Worm (Caenorhabditis elegans) whole organism, L1 larva: Measurements from ENCODE around the gene F31F7.1.

Experiments
- aha-1 ChIP-seq: fragments of 150-350 bp; optimal IDR thresholded peaks from 2 replicates; lab custom pipeline; 2014; ENCODE audit warnings: missing biosample characterization, missing genetic modification characterization
- ama-1 ChIP-seq: fragments of 150-350 bp; optimal IDR thresholded peaks from 2 replicates; lab custom pipeline; 2014
- blmp-1 ChIP-seq: fragments of 150-350 bp; optimal IDR thresholded peaks from 2 replicates; lab custom pipeline; 2014; ENCODE audit warnings: missing biosample characterization, missing genetic modification characterization
- ceh-88 ChIP-seq: fragments of 200-800 bp; sonication (Bioruptor generic); IDR thresholded peaks from 2 replicates; pipeline ENCODE4 v1.3.6; 2022; ENCODE audit warnings: missing genetic modification characterization, missing compliant biosample characterization
- ceh-90 ChIP-seq: sonication (generic microtip); optimal IDR thresholded peaks from 2 replicates; lab custom pipeline; 2016; ENCODE audit warnings: missing genetic modification characterization, missing compliant biosample characterization
- dpl-1 ChIP-seq, 3 experiments: fragments of 150-350 bp in 2 of 3; sonication (generic microtip) in 1 of 3; optimal IDR thresholded peaks; 2 replicates each; lab custom pipeline; 2014 to 2017; ENCODE audit warnings: missing biosample characterization in 3 of 3, missing genetic modification characterization in 3 of 3, missing genetic modification reagents in 3 of 3
- efl-1 ChIP-seq, 4 experiments: fragments of 150-350 bp; optimal IDR thresholded peaks in 3 of 4; peaks in 1 of 4; 1 replicate in 1 of 4; 2 replicates in 3 of 4; lab custom pipeline; 2014; ENCODE audit warnings: missing biosample characterization in 2 of 4, missing genetic modification characterization in 2 of 4, missing genetic modification reagents in 2 of 4
- egl-13 ChIP-seq: sonication (generic microtip); optimal IDR thresholded peaks from 2 replicates; lab custom pipeline; 2016; ENCODE audit warnings: missing genotype, missing genetic modification reagents, missing genetic modification characterization, missing compliant biosample characterization
- elt-2 ChIP-seq: sonication (generic microtip); optimal IDR thresholded peaks from 2 replicates; lab custom pipeline; 2016; ENCODE audit warnings: missing genetic modification characterization, mild to moderate bottlenecking, inconsistent platforms, missing compliant biosample characterization, missing genetic modification reagents
- elt-3 ChIP-seq, 6 experiments: fragments of 150-350 bp in 1 of 6; sonication (generic microtip); optimal IDR thresholded peaks; 2 replicates each; lab custom pipeline; 2017 to 2018; ENCODE audit warnings: missing biosample characterization in 6 of 6, missing genetic modification characterization in 6 of 6, inconsistent platforms in 1 of 6
- fos-1 ChIP-seq: fragments of 150-350 bp; optimal IDR thresholded peaks from 2 replicates; lab custom pipeline; 2014; ENCODE audit warnings: missing biosample characterization, missing genetic modification characterization
- hlh-17 ChIP-seq: fragments of 200-800 bp; sonication (Bioruptor generic); optimal IDR thresholded peaks from 2 replicates; lab custom pipeline; 2018; ENCODE audit warnings: missing genetic modification characterization, mild to moderate bottlenecking, missing compliant biosample characterization, moderate library complexity, borderline replicate concordance
- irx-1 ChIP-seq: sonication (generic microtip); optimal IDR thresholded peaks from 2 replicates; lab custom pipeline; 2016; ENCODE audit warnings: missing genetic modification characterization, missing compliant biosample characterization
- isw-1 ChIP-seq: fragments of 200-800 bp; sonication (Bioruptor generic); IDR thresholded peaks from 2 replicates; pipeline ENCODE4 v1.3.6; 2022; ENCODE audit warnings: missing genetic modification characterization, missing compliant biosample characterization
- lin-14 ChIP-seq: fragments of 200-800 bp; sonication (Bioruptor generic); optimal IDR thresholded peaks from 2 replicates; lab custom pipeline; 2018; ENCODE audit warnings: mild to moderate bottlenecking, missing genetic modification characterization, moderate library complexity, missing compliant biosample characterization
- lin-35 ChIP-seq, 2 experiments: fragments of 150-350 bp; optimal IDR thresholded peaks; 2 replicates each; lab custom pipeline; 2014; ENCODE audit warnings: missing biosample characterization in 2 of 2, missing genetic modification characterization in 2 of 2, missing genetic modification reagents in 2 of 2
- lsy-2 ChIP-seq, 2 experiments: fragments of 150-350 bp; optimal IDR thresholded peaks; 2 replicates each; lab custom pipeline; 2014; ENCODE audit warnings: missing biosample characterization in 2 of 2, missing genetic modification characterization in 2 of 2
- mdl-1 ChIP-seq, 2 experiments: fragments of 150-350 bp; optimal IDR thresholded peaks; 2 replicates each; lab custom pipeline; 2014 to 2017; ENCODE audit warnings: missing biosample characterization in 2 of 2, missing genetic modification characterization in 2 of 2, inconsistent platforms in 1 of 2
- mep-1 ChIP-seq: fragments of 150-350 bp; optimal IDR thresholded peaks from 2 replicates; lab custom pipeline; 2014; ENCODE audit warnings: missing biosample characterization, missing genetic modification characterization
- nhr-12 ChIP-seq: sonication (generic microtip); optimal IDR thresholded peaks from 2 replicates; lab custom pipeline; 2017; ENCODE audit warnings: missing biosample characterization, missing genetic modification characterization
- nhr-19 ChIP-seq: fragments of 200-800 bp; sonication (Bioruptor generic); conservative IDR thresholded peaks from 2 replicates; pipeline ENCODE4 v1.3.6; 2022; ENCODE audit warnings: missing genetic modification characterization, missing compliant biosample characterization
- nhr-20 ChIP-seq: sonication (generic microtip); optimal IDR thresholded peaks from 2 replicates; lab custom pipeline; 2016; ENCODE audit warnings: mild to moderate bottlenecking, missing genetic modification characterization, missing compliant biosample characterization
- nhr-28 ChIP-seq: fragments of 150-350 bp; optimal IDR thresholded peaks from 2 replicates; lab custom pipeline; 2014; ENCODE audit warnings: missing biosample characterization, missing genetic modification characterization
- nhr-71 ChIP-seq: sonication (generic microtip); optimal IDR thresholded peaks from 2 replicates; lab custom pipeline; 2016; ENCODE audit warnings: mild to moderate bottlenecking, missing genetic modification characterization, moderate library complexity, missing compliant biosample characterization
- nhr-76 ChIP-seq: sonication (generic microtip); optimal IDR thresholded peaks from 2 replicates; lab custom pipeline; 2017; ENCODE audit warnings: missing biosample characterization, missing genetic modification characterization
- nhr-85 ChIP-seq: sonication (generic microtip); peaks from one replicate; lab custom pipeline; 2016; ENCODE audit warnings: missing genetic modification characterization, inconsistent platforms, missing compliant biosample characterization
- nhr-90 ChIP-seq: sonication (generic microtip); optimal IDR thresholded peaks from 2 replicates; lab custom pipeline; 2016; ENCODE audit warnings: mild to moderate bottlenecking, missing genetic modification characterization, missing compliant biosample characterization; ENCODE audit not compliant: poor library complexity
- pax-3 ChIP-seq: fragments of 200-800 bp; sonication (Bioruptor generic); optimal IDR thresholded peaks from 2 replicates; lab custom pipeline; 2018; ENCODE audit warnings: mild to moderate bottlenecking, missing genetic modification characterization, moderate library complexity, missing compliant biosample characterization
- pqm-1 ChIP-seq: sonication (generic microtip); optimal IDR thresholded peaks from 3 replicates; lab custom pipeline; 2017; ENCODE audit warnings: missing biosample characterization, missing genetic modification characterization
- rnt-1 ChIP-seq: sonication (generic microtip); optimal IDR thresholded peaks from 2 replicates; lab custom pipeline; 2016; ENCODE audit warnings: mild to moderate bottlenecking, missing genetic modification characterization, moderate library complexity, missing compliant biosample characterization
- snu-23 ChIP-seq: sonication (generic microtip); optimal IDR thresholded peaks from 2 replicates; lab custom pipeline; 2016; ENCODE audit warnings: missing genetic modification characterization, missing compliant biosample characterization
- sox-4 ChIP-seq: sonication (generic microtip); optimal IDR thresholded peaks from 2 replicates; lab custom pipeline; 2016; ENCODE audit warnings: missing genetic modification characterization, missing compliant biosample characterization
- unc-130 ChIP-seq: fragments of 150-350 bp; optimal IDR thresholded peaks from 2 replicates; lab custom pipeline; 2017; ENCODE audit warnings: missing biosample characterization, missing genetic modification characterization, inconsistent platforms
- zag-1 ChIP-seq: fragments of 150-350 bp; optimal IDR thresholded peaks from 2 replicates; lab custom pipeline; 2014; ENCODE audit warnings: missing biosample characterization, missing genetic modification characterization

Gene F31F7.1

ce11 chrV:6247397-6247796 lies 28.8 kb upstream of the F31F7.1 start (continued):
- peak in 1 of 2 experiments; percentile 7 for TF ChIP-seq efl-1 (optimal IDR thresholded peaks at IDR 0.05; lab: Kevin White, UChicago)
- no peak for TF ChIP-seq efl-1 (GFP tag; optimal IDR thresholded peaks at IDR 0.05 in 1 of 2; lab: Kevin White, UChicago)
- TF ChIP-seq ama-1 (lab: Kevin White, UChicago), result no peak

ce11 chrV:6248714-6249113 lies 27.5 kb upstream of the F31F7.1 start:
- TF ChIP-seq elt-2 (tag; lab: Kevin White, UChicago), result peak; percentile 79
- no peak for TF ChIP-seq nhr-12
- TF ChIP-seq nhr-20 (tag; lab: Kevin White, UChicago), result peak; percentile 56
- TF ChIP-seq lsy-2 (tag; optimal IDR thresholded peaks at IDR 0.05; lab: Kevin White, UChicago), result peak; percentile 16 to 60
- peak; percentile 37 for TF ChIP-seq nhr-19
- TF ChIP-seq ama-1 (lab: Kevin White, UChicago), result no peak
- no peak for TF ChIP-seq pax-3 (tag; lab: Kevin White, UChicago)
- peak in 1 of 2 experiments; percentile 44 for TF ChIP-seq lin-35 (GFP tag; optimal IDR thresholded peaks at IDR 0.05; lab: Kevin White, UChicago)
- peak; percentile 56 for TF ChIP-seq blmp-1
- TF ChIP-seq nhr-90 (tag; lab: Kevin White, UChicago), result peak; percentile 39
- peak; percentile 48 for TF ChIP-seq lin-14 (GFP tag; lab: Kevin White, UChicago)
- TF ChIP-seq aha-1 (tag; lab: Kevin White, UChicago), result no peak
- no peak for TF ChIP-seq zag-1
- TF ChIP-seq unc-130 (tag; lab: Kevin White, UChicago), result peak; percentile 2
- TF ChIP-seq nhr-85, result peak; percentile 78
- peak in 2 of 6 experiments; percentile 13 to 41 for TF ChIP-seq elt-3 (tag; optimal IDR thresholded peaks at IDR 0.05; lab: Kevin White, UChicago)
- peak in 1 of 2 experiments; percentile 2 for TF ChIP-seq mdl-1 (tag; optimal IDR thresholded peaks at IDR 0.05; lab: Kevin White, UChicago)
- TF ChIP-seq snu-23 (GFP tag; lab: Kevin White, UChicago), result peak; percentile 39
- peak in 1 of 3 experiments; percentile 4 for TF ChIP-seq dpl-1 (GFP tag; optimal IDR thresholded peaks at IDR 0.05; lab: Kevin White, UChicago)
- TF ChIP-seq nhr-71 (tag; lab: Kevin White, UChicago), result peak; percentile 54

- peak; percentile 17 for TF ChIP-seq lin-14 (GFP tag; lab: Kevin White, UChicago)
- no peak for TF ChIP-seq nhr-19
- no peak for TF ChIP-seq isw-1 (GFP tag; lab: Robert Waterston, UW)
- TF ChIP-seq ceh-88 (GFP tag; lab: Robert Waterston, UW), result no peak
- no peak for TF ChIP-seq mdl-1 (tag; optimal IDR thresholded peaks at IDR 0.05; lab: Kevin White, UChicago)
- TF ChIP-seq hlh-17, result no peak
- TF ChIP-seq nhr-28, result no peak
- TF ChIP-seq nhr-85, result peak; percentile 71
- no peak for TF ChIP-seq rnt-1 (tag; lab: Kevin White, UChicago)
- no peak for TF ChIP-seq lsy-2 (tag; optimal IDR thresholded peaks at IDR 0.05; lab: Kevin White, UChicago)
- no peak for TF ChIP-seq ceh-90 (tag; lab: Kevin White, UChicago)
- no peak for TF ChIP-seq sox-4 (tag; lab: Kevin White, UChicago)
- TF ChIP-seq nhr-71 (tag; lab: Kevin White, UChicago), result no peak
- TF ChIP-seq blmp-1, result peak; percentile 25
- TF ChIP-seq nhr-76 (tag; lab: Kevin White, UChicago), result no peak
- no peak for TF ChIP-seq mep-1 (tag; lab: Kevin White, UChicago)
- TF ChIP-seq fos-1 (tag; lab: Kevin White, UChicago), result no peak
- TF ChIP-seq nhr-90 (tag; lab: Kevin White, UChicago), result no peak
- TF ChIP-seq pqm-1 (tag; lab: Kevin White, UChicago), result no peak
- no peak for TF ChIP-seq egl-13
Observed at ce11 chrV:6249135-6249534, 27.1 kb upstream of the F31F7.1 start.

ce11 chrV:6250959-6251598 lies 25.2 kb upstream of the F31F7.1 start:
- TF ChIP-seq irx-1 (tag; lab: Kevin White, UChicago) (no peak), elt-2 (tag; lab: Kevin White, UChicago) (peak; percentile 66)
